Worm (Caenorhabditis elegans) whole organism, L4/young adult: Measurements from ENCODE around the gene C39D10.11.

Experiments used
- dao-5 ChIP-seq: sonication (generic microtip); optimal IDR thresholded peaks from 2 replicates; lab custom pipeline; 2016; ENCODE audit warnings: missing genotype, missing genetic modification characterization, moderate library complexity, missing compliant biosample characterization
- him-1 ChIP-seq: sonication (generic microtip); optimal IDR thresholded peaks from 2 replicates; lab custom pipeline; 2016; ENCODE audit warnings: missing genotype, missing genetic modification reagents, missing genetic modification characterization, missing compliant biosample characterization

DNA sequence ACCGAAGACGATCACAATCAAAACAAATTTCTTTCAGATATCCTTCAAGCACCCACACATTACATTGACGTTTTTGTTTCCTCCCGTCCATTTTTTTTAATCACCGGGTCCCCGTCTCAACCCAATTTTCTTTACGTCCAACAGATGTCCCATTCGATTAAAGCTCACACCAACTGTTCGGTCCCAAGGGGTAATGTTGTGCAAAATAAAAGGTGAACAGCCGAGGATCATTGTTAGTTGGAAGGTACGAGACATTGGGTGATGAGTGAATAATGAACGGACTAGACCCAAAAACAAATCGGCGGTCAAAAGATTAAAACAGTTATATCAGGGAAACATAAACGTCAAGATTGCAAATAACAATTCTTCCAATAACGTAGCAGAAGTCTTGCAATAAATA lies 42.4 kb downstream of the C39D10.11 start:
- TF ChIP-seq dao-5 (tag; lab: Kevin White, UChicago) = no peak
- no peak for TF ChIP-seq him-1 (tag; lab: Kevin White, UChicago)
